Worm (Caenorhabditis elegans) whole organism, late embryonic: ENCODE results near the gene erfa-1.

Source experiments
- ceh-6 ChIP-seq: fragments of 200-800 bp; sonication (Bioruptor generic); optimal IDR thresholded peaks from 2 replicates; lab custom pipeline; 2018; ENCODE audit warnings: mild to moderate bottlenecking, missing genetic modification characterization, missing compliant biosample characterization
- ets-4 ChIP-seq: sonication (generic microtip); optimal IDR thresholded peaks from 2 replicates; lab custom pipeline; 2016; ENCODE audit warnings: missing genetic modification characterization, missing compliant biosample characterization
- hlh-30 ChIP-seq: sonication (generic microtip); optimal IDR thresholded peaks from 2 replicates; lab custom pipeline; 2017; ENCODE audit warnings: antibody characterized with exemption, missing genetic modification characterization, missing compliant biosample characterization; ENCODE audit not compliant: insufficient read depth
- pqm-1 ChIP-seq: sonication (generic microtip); optimal IDR thresholded peaks from 2 replicates; lab custom pipeline; 2016; ENCODE audit warnings: missing genetic modification characterization, missing compliant biosample characterization

ce11 chrV:6442037-6442436 lies 8.1 kb downstream of the erfa-1 start, which contains the start of gene T05H4.3:
- TF ChIP-seq ets-4 (tag; lab: Kevin White, UChicago) (no peak), ceh-6 (GFP tag; lab: Kevin White, UChicago) (no peak), pqm-1 (tag; lab: Kevin White, UChicago) (no peak), hlh-30 (tag; lab: Kevin White, UChicago) (no peak)
